Worm (Caenorhabditis elegans) whole organism, early embryonic: ENCODE results near the gene phat-8.
A peak's percentile ranks its signal among the peaks of the same experiment; 100 is the strongest.
"Not testable (repeated sequence)": the region's sequence is repeated elsewhere in the genome, so short reads cannot be mapped to it uniquely, and the experiment has no call there.

Source experiments
- B0310.2 ChIP-seq: sonication (generic microtip); optimal IDR thresholded peaks from 2 replicates; lab custom pipeline; 2016; ENCODE audit warnings: mild to moderate bottlenecking, missing genetic modification characterization, missing compliant biosample characterization
- F13C5.2 ChIP-seq: sonication (generic microtip); optimal IDR thresholded peaks from 2 replicates; lab custom pipeline; 2017; ENCODE audit warnings: mild to moderate bottlenecking, missing genetic modification characterization, inconsistent platforms, missing compliant biosample characterization
- aly-1 ChIP-seq: sonication (generic microtip); optimal IDR thresholded peaks from 2 replicates; lab custom pipeline; 2016; ENCODE audit warnings: missing genetic modification characterization, missing compliant biosample characterization
- ama-1 ChIP-seq: fragments of 150-350 bp; optimal IDR thresholded peaks from 2 replicates; lab custom pipeline; 2014
- ceh-13 ChIP-seq: fragments of 200-800 bp; sonication (Bioruptor generic); optimal IDR thresholded peaks from 2 replicates; lab custom pipeline; 2018; ENCODE audit warnings: mild to moderate bottlenecking, missing genetic modification characterization, missing compliant biosample characterization
- ceh-36 ChIP-seq: sonication (generic microtip); optimal IDR thresholded peaks from 2 replicates; lab custom pipeline; 2016; ENCODE audit warnings: missing genetic modification characterization, inconsistent platforms, missing compliant biosample characterization
- ets-7 ChIP-seq: sonication (generic microtip); optimal IDR thresholded peaks from 2 replicates; lab custom pipeline; 2016; ENCODE audit warnings: missing genotype, missing genetic modification characterization, missing compliant biosample characterization
- flt-1 ChIP-seq: fragments of 200-800 bp; sonication (Bioruptor generic); IDR thresholded peaks from 2 replicates; pipeline ENCODE4 v1.3.6; 2022; ENCODE audit warnings: missing genetic modification characterization, missing compliant biosample characterization
- hmbx-1 ChIP-seq: sonication (generic microtip); optimal IDR thresholded peaks from 2 replicates; lab custom pipeline; 2016; ENCODE audit warnings: mild to moderate bottlenecking, missing genetic modification characterization, missing compliant biosample characterization
- hmg-4 ChIP-seq: fragments of 200-800 bp; sonication (Bioruptor generic); optimal IDR thresholded peaks from 2 replicates; lab custom pipeline; 2018; ENCODE audit warnings: mild to moderate bottlenecking, missing genetic modification characterization, missing compliant biosample characterization
- hnd-1 ChIP-seq: sonication (generic microtip); optimal IDR thresholded peaks from 2 replicates; lab custom pipeline; 2016; ENCODE audit warnings: missing genetic modification characterization, missing compliant biosample characterization
- pes-1 ChIP-seq: fragments of 200-800 bp; sonication (Bioruptor generic); IDR thresholded peaks from 2 replicates; pipeline ENCODE4 v1.3.6; 2022; ENCODE audit warnings: missing genetic modification reagents, missing genetic modification characterization, missing compliant biosample characterization
- scrt-1 ChIP-seq: fragments of 200-800 bp; sonication (Bioruptor generic); IDR thresholded peaks from 2 replicates; pipeline ENCODE4 v1.3.6; 2022; ENCODE audit warnings: missing genetic modification characterization, missing compliant biosample characterization
- sea-1 ChIP-seq: fragments of 200-800 bp; sonication (Bioruptor generic); conservative IDR thresholded peaks from 2 replicates; pipeline ENCODE4 v1.3.6; 2022; ENCODE audit warnings: missing genetic modification characterization, missing compliant biosample characterization
- tbx-11 ChIP-seq: fragments of 200-800 bp; sonication (Bioruptor generic); IDR thresholded peaks from 2 replicates; pipeline ENCODE4 v1.3.6; 2022; ENCODE audit warnings: missing genetic modification characterization, missing compliant biosample characterization
- tbx-37 ChIP-seq: fragments of 200-800 bp; sonication (Bioruptor generic); conservative IDR thresholded peaks from 2 replicates; pipeline ENCODE4 v1.3.6; 2022; ENCODE audit warnings: missing genetic modification reagents, missing genetic modification characterization, missing compliant biosample characterization
- tra-4 ChIP-seq: sonication (generic microtip); optimal IDR thresholded peaks from 2 replicates; lab custom pipeline; 2017; ENCODE audit warnings: missing genetic modification characterization, missing compliant biosample characterization

Gene phat-8

ce11 chrII:12471138-12471855 is at the start of gene phat-8, which contains the start of gene F15A4.5:
TSS of gene phat-8 (plus strand) at chrII:12471805.
TSS of gene F15A4.5 (minus strand) at chrII:12471238.
- TF ChIP-seq tbx-37, result no peak
- TF ChIP-seq hmg-4 (GFP tag; lab: Kevin White, UChicago), result no peak
- no peak for TF ChIP-seq hnd-1 (tag; lab: Kevin White, UChicago)
- no peak for TF ChIP-seq scrt-1 (GFP tag; lab: Robert Waterston, UW)
- TF ChIP-seq B0310.2, result no peak
- no peak for TF ChIP-seq hmbx-1
- TF ChIP-seq F13C5.2 (tag; lab: Kevin White, UChicago), result no peak
- no peak for TF ChIP-seq ceh-36
- no peak for TF ChIP-seq flt-1 (GFP tag; lab: Robert Waterston, UW)
- TF ChIP-seq pes-1 (GFP tag; lab: Robert Waterston, UW), result no peak
- no peak for TF ChIP-seq ets-7
- no peak for TF ChIP-seq sea-1
- TF ChIP-seq ama-1 (lab: Kevin White, UChicago), result no peak
- no peak for TF ChIP-seq ceh-13

- TF ChIP-seq flt-1 (GFP tag; lab: Robert Waterston, UW) (no peak), F13C5.2 (tag; lab: Kevin White, UChicago) (no peak), sea-1 (no peak), pes-1 (GFP tag; lab: Robert Waterston, UW) (no peak), ceh-13 (no peak), tbx-11 (GFP tag; lab: Robert Waterston, UW) (no peak), B0310.2 (no peak), scrt-1 (GFP tag; lab: Robert Waterston, UW) (no peak), tbx-37 (no peak)
Measured at ce11 chrII:12425644-12426222, 45.9 kb upstream of the phat-8 start, which contains the start of gene daf-22. TSS of gene daf-22 (minus strand) at chrII:12425694.

ce11 chrII:12429743-12430142 is 41.9 kb upstream of the phat-8 start, which contains the start of gene Y57A10C.8:
TSS of gene Y57A10C.8 (minus strand) at chrII:12429843.
- no peak for TF ChIP-seq hmbx-1
- no peak for TF ChIP-seq ceh-36
- TF ChIP-seq tra-4, result no peak
- TF ChIP-seq tbx-37, result no peak
- no peak for TF ChIP-seq scrt-1 (GFP tag; lab: Robert Waterston, UW)
- TF ChIP-seq ama-1 (lab: Kevin White, UChicago), result no peak
- no peak for TF ChIP-seq ceh-13

ce11 chrII:12432356-12432755 is 39.2 kb upstream of the phat-8 start, which contains the start of gene dct-12:
TSS of gene dct-12 (minus strand) at chrII:12432456.
- no peak for TF ChIP-seq ceh-13
- no peak for TF ChIP-seq scrt-1 (GFP tag; lab: Robert Waterston, UW)
- TF ChIP-seq pes-1 (GFP tag; lab: Robert Waterston, UW), result no peak
- no peak for TF ChIP-seq hmg-4 (GFP tag; lab: Kevin White, UChicago)
- no peak for TF ChIP-seq tra-4
- TF ChIP-seq sea-1, result no peak

ce11 chrII:12435202-12435872 is 36.3 kb upstream of the phat-8 start:
- no peak for TF ChIP-seq aly-1 (tag; lab: Kevin White, UChicago)
- no peak for TF ChIP-seq F13C5.2 (tag; lab: Kevin White, UChicago)
- TF ChIP-seq hmg-4 (GFP tag; lab: Kevin White, UChicago), result no peak
- TF ChIP-seq ceh-36, result no peak
- TF ChIP-seq hnd-1 (tag; lab: Kevin White, UChicago), result no peak
- TF ChIP-seq hmbx-1, result no peak

ce11 chrII:12436717-12437116 is 34.9 kb upstream of the phat-8 start:
- TF ChIP-seq ceh-36, result peak; percentile 82
- no peak for TF ChIP-seq ets-7
- TF ChIP-seq hnd-1 (tag; lab: Kevin White, UChicago), result no peak
- TF ChIP-seq ama-1 (lab: Kevin White, UChicago), result no peak

ce11 chrII:12438441-12438840 is 33.2 kb upstream of the phat-8 start, which contains the start of gene Y57A10C.9:
TSS of gene Y57A10C.9 (minus strand) at chrII:12438541.
- no peak for TF ChIP-seq sea-1
- no peak for TF ChIP-seq hmg-4 (GFP tag; lab: Kevin White, UChicago)
- TF ChIP-seq hnd-1 (tag; lab: Kevin White, UChicago), result no peak
- no peak for TF ChIP-seq aly-1 (tag; lab: Kevin White, UChicago)
- no peak for TF ChIP-seq tbx-11 (GFP tag; lab: Robert Waterston, UW)
- TF ChIP-seq tra-4, result no peak
- no peak for TF ChIP-seq flt-1 (GFP tag; lab: Robert Waterston, UW)
- no peak for TF ChIP-seq B0310.2
- TF ChIP-seq scrt-1 (GFP tag; lab: Robert Waterston, UW), result no peak
- TF ChIP-seq tbx-37, result no peak
- TF ChIP-seq hmbx-1, result no peak
- TF ChIP-seq ceh-13, result no peak
- no peak for TF ChIP-seq ets-7
- no peak for TF ChIP-seq F13C5.2 (tag; lab: Kevin White, UChicago)
- no peak for TF ChIP-seq pes-1 (GFP tag; lab: Robert Waterston, UW)

- TF ChIP-seq hnd-1 (tag; lab: Kevin White, UChicago); ceh-36; sea-1: not testable (repeated sequence)
Measured at ce11 chrII:12441164-12441563, 30.4 kb upstream of the phat-8 start, which contains the start of gene Y57A10C.10. TSS of gene Y57A10C.10 (minus strand) at chrII:12441264.
